Fruit fly (Drosophila melanogaster): ENCODE results near the gene CG16721.
A peak's percentile ranks its signal among the peaks of the same experiment; 100 is the strongest.

The CG16721 gene

dm6 chrX:5868795-5869194, 10.9 kb upstream of the CG16721 start, which contains the start of gene CG15764 (continued):
- TF ChIP-seq pho (GFP tag; optimal IDR thresholded peaks at IDR 0.05) (no peak), sob (GFP tag; IDR thresholded peaks at IDR 0.05) (no peak), CG11085 (GFP tag; IDR thresholded peaks at IDR 0.05) (no peak), D19B (GFP tag; optimal IDR thresholded peaks at IDR 0.05) (no peak)

dm6 chrX:5873164-5873563, 6.5 kb upstream of the CG16721 start, which contains the start of gene GAA1:
TSS of gene GAA1 (minus strand) at chrX:5873357.
- TF ChIP-seq ac (GFP tag; optimal IDR thresholded peaks at IDR 0.05) = no peak
- no peak for TF ChIP-seq ab (GFP tag; optimal IDR thresholded peaks at IDR 0.05)
- TF ChIP-seq ap (GFP tag; IDR thresholded peaks at IDR 0.05) = no peak
- TF ChIP-seq nom (GFP tag; optimal IDR thresholded peaks at IDR 0.05) = no peak
- peak; percentile 49; the same call in 1 of the 2 replicates for TF ChIP-seq Rfx (GFP tag; IDR thresholded peaks at IDR 0.05)
- peak; percentile 56 for TF ChIP-seq D19A (tag; optimal IDR thresholded peaks at IDR 0.05)
- TF ChIP-seq kay (GFP tag; optimal IDR thresholded peaks at IDR 0.05) = no peak
- TF ChIP-seq cato (GFP tag; optimal IDR thresholded peaks at IDR 0.05; ENCODE audit: borderline replicate concordance) = no peak
- no peak for TF ChIP-seq CG7372 (GFP tag; IDR thresholded peaks at IDR 0.05)
- no peak for TF ChIP-seq croc (GFP tag; conservative IDR thresholded peaks at IDR 0.05)
- peak; percentile 79 for TF ChIP-seq amos (GFP tag; IDR thresholded peaks at IDR 0.05; ENCODE audit: partially characterized antibody)
- TF ChIP-seq CG42726 (GFP tag; IDR thresholded peaks at IDR 0.05; ENCODE audit: partially characterized antibody) = no peak
- no peak for TF ChIP-seq nerfin-1 (tag; optimal IDR thresholded peaks at IDR 0.05)
- TF ChIP-seq pnt (GFP tag; optimal IDR thresholded peaks at IDR 0.05) = no peak
- TF ChIP-seq Dad (GFP tag; optimal IDR thresholded peaks at IDR 0.05) = no peak
- no peak for TF ChIP-seq h (optimal IDR thresholded peaks at IDR 0.05)
- TF ChIP-seq E2f1 (GFP tag; IDR thresholded peaks at IDR 0.05) = no peak
- no peak for TF ChIP-seq Max (GFP tag; optimal IDR thresholded peaks at IDR 0.05)
- TF ChIP-seq Poxn (GFP tag; IDR thresholded peaks at IDR 0.05) = no peak
- peak; percentile 10 for TF ChIP-seq Fer1 (GFP tag; optimal IDR thresholded peaks at IDR 0.05)
- TF ChIP-seq CG8089 (GFP tag; optimal IDR thresholded peaks at IDR 0.05) = no peak
- no peak for TF ChIP-seq B-H1 (GFP tag; IDR thresholded peaks at IDR 0.05)
- TF ChIP-seq CG7745 (tag; optimal IDR thresholded peaks at IDR 0.05) = no peak
- TF ChIP-seq CG12104 (GFP tag; optimal IDR thresholded peaks at IDR 0.05) = no peak
- TF ChIP-seq CG17186 (GFP tag; optimal IDR thresholded peaks at IDR 0.05) = no peak
- TF ChIP-seq CG14667 (GFP tag; IDR thresholded peaks at IDR 0.05) = no peak
- no peak for TF ChIP-seq CG12299 (tag; optimal IDR thresholded peaks at IDR 0.05)
- TF ChIP-seq CG4282 (GFP tag; optimal IDR thresholded peaks at IDR 0.05) = no peak
- no peak for TF ChIP-seq CG4707 (GFP tag; optimal IDR thresholded peaks at IDR 0.05)
- no peak for TF ChIP-seq bsh (GFP tag; optimal IDR thresholded peaks at IDR 0.05)
- TF ChIP-seq her (GFP tag; optimal IDR thresholded peaks at IDR 0.05) = no peak
- TF ChIP-seq CG30403 (GFP tag; optimal IDR thresholded peaks at IDR 0.05) = no peak
- TF ChIP-seq aop (GFP tag; IDR thresholded peaks at IDR 0.05) = no peak
- no peak for TF ChIP-seq hkb (optimal IDR thresholded peaks at IDR 0.05)
- TF ChIP-seq hkb (GFP tag; IDR thresholded peaks at IDR 0.05) = peak; percentile 49; the same call in 1 of the 2 replicates
- no peak for TF ChIP-seq D19B (GFP tag; optimal IDR thresholded peaks at IDR 0.05)
- TF ChIP-seq Sox100B (GFP tag; optimal IDR thresholded peaks at IDR 0.05) = no peak
- TF ChIP-seq bowl (GFP tag; IDR thresholded peaks at IDR 0.05) = no peak
- no peak for TF ChIP-seq gce (GFP tag; IDR thresholded peaks at IDR 0.05)
- peak; percentile 2 for TF ChIP-seq CG15696 (tag; optimal IDR thresholded peaks at IDR 0.05)
- no peak for TF ChIP-seq z (GFP tag; IDR thresholded peaks at IDR 0.05)
- no peak for TF ChIP-seq Fer2 (tag; optimal IDR thresholded peaks at IDR 0.05)
- no peak for TF ChIP-seq luna (GFP tag; optimal IDR thresholded peaks at IDR 0.05)
- TF ChIP-seq br (optimal IDR thresholded peaks at IDR 0.05) = no peak
- peak; percentile 79; the same call in 2 of the 4 replicates for TF ChIP-seq chinmo (GFP tag; IDR thresholded peaks at IDR 0.05; ENCODE audit: partially characterized antibody)
- TF ChIP-seq Awh (GFP tag; IDR thresholded peaks at IDR 0.05) = no peak
- no peak for TF ChIP-seq scrt (GFP tag; optimal IDR thresholded peaks at IDR 0.05)
- TF ChIP-seq pzg (GFP tag; optimal IDR thresholded peaks at IDR 0.05) = peak; percentile 31
